Worm (Caenorhabditis elegans) whole organism, late embryonic: ENCODE results near the gene srw-121.

Source experiments
- C08G9.2 ChIP-seq: sonication (generic microtip); optimal IDR thresholded peaks from 2 replicates; lab custom pipeline; 2016; ENCODE audit warnings: mild to moderate bottlenecking, missing genetic modification characterization, moderate library complexity, missing compliant biosample characterization
- C38D4.7 ChIP-seq: fragments of 200-800 bp; sonication (Bioruptor generic); optimal IDR thresholded peaks from 2 replicates; lab custom pipeline; 2018; ENCODE audit warnings: mild to moderate bottlenecking, missing genetic modification characterization, moderate library complexity, missing compliant biosample characterization
- F13H6.1 ChIP-seq: sonication (generic microtip); optimal IDR thresholded peaks from 2 replicates; lab custom pipeline; 2016; ENCODE audit warnings: missing genetic modification characterization, missing compliant biosample characterization
- K09A11.1 ChIP-seq: sonication (generic microtip); optimal IDR thresholded peaks from 2 replicates; lab custom pipeline; 2017; ENCODE audit warnings: antibody characterized with exemption, mild to moderate bottlenecking, missing genetic modification characterization, missing compliant biosample characterization; ENCODE audit not compliant: insufficient read depth
- ahr-1 ChIP-seq: sonication (generic microtip); optimal IDR thresholded peaks from 2 replicates; lab custom pipeline; 2016; ENCODE audit warnings: missing genetic modification characterization, missing compliant biosample characterization
- ceh-14 ChIP-seq: sonication (generic microtip); optimal IDR thresholded peaks from 2 replicates; lab custom pipeline; 2016; ENCODE audit warnings: missing genotype, missing genetic modification characterization, missing compliant biosample characterization
- ceh-2 ChIP-seq: sonication (generic microtip); optimal IDR thresholded peaks from 2 replicates; lab custom pipeline; 2016; ENCODE audit warnings: missing genotype, missing genetic modification characterization, missing compliant biosample characterization
- ceh-22 ChIP-seq: sonication (generic microtip); optimal IDR thresholded peaks from 2 replicates; lab custom pipeline; 2017; ENCODE audit warnings: missing biosample characterization, missing genetic modification characterization
- ceh-24 ChIP-seq: sonication (generic microtip); optimal IDR thresholded peaks from 2 replicates; lab custom pipeline; 2016; ENCODE audit warnings: mild to moderate bottlenecking, missing genetic modification characterization, missing compliant biosample characterization
- ceh-30 ChIP-seq: fragments of 150-350 bp; optimal IDR thresholded peaks from 2 replicates; lab custom pipeline; 2014; ENCODE audit warnings: missing biosample characterization, missing genetic modification characterization
- ceh-45 ChIP-seq: fragments of 200-800 bp; sonication (Bioruptor generic); IDR thresholded peaks from 2 replicates; pipeline ENCODE4 v1.3.6; 2022; ENCODE audit warnings: missing genetic modification reagents, missing genetic modification characterization, missing compliant biosample characterization
- ceh-6 ChIP-seq: fragments of 200-800 bp; sonication (Bioruptor generic); optimal IDR thresholded peaks from 2 replicates; lab custom pipeline; 2018; ENCODE audit warnings: mild to moderate bottlenecking, missing genetic modification characterization, missing compliant biosample characterization
- che-1 ChIP-seq: sonication (generic microtip); optimal IDR thresholded peaks from 2 replicates; lab custom pipeline; 2016; ENCODE audit warnings: mild to moderate bottlenecking, missing genetic modification characterization, missing compliant biosample characterization
- dmd-4 ChIP-seq: sonication (generic microtip); optimal IDR thresholded peaks from 2 replicates; lab custom pipeline; 2016; ENCODE audit warnings: borderline replicate concordance, missing genetic modification characterization, missing compliant biosample characterization
- dve-1 ChIP-seq: sonication (generic microtip); optimal IDR thresholded peaks from 2 replicates; lab custom pipeline; 2017; ENCODE audit warnings: antibody characterized with exemption, mild to moderate bottlenecking, missing genetic modification characterization, missing compliant biosample characterization
- elt-2 ChIP-seq: sonication (generic microtip); optimal IDR thresholded peaks from 2 replicates; lab custom pipeline; 2016; ENCODE audit warnings: missing genetic modification reagents, missing genetic modification characterization, missing compliant biosample characterization
- fax-1 ChIP-seq: sonication (generic microtip); optimal IDR thresholded peaks from 2 replicates; lab custom pipeline; 2016; ENCODE audit warnings: missing genotype, missing genetic modification characterization, missing compliant biosample characterization
- fkh-10 ChIP-seq: fragments of 150-350 bp; optimal IDR thresholded peaks from 2 replicates; lab custom pipeline; 2014; ENCODE audit warnings: missing biosample characterization, missing genetic modification reagents, missing genetic modification characterization
- fkh-6 ChIP-seq: sonication (generic microtip); optimal IDR thresholded peaks from 2 replicates; lab custom pipeline; 2016; ENCODE audit warnings: missing genetic modification characterization, missing compliant biosample characterization
- gmeb-2 ChIP-seq: sonication (generic microtip); optimal IDR thresholded peaks from 2 replicates; lab custom pipeline; 2016; ENCODE audit warnings: missing genetic modification characterization, inconsistent platforms, missing compliant biosample characterization
- hlh-15 ChIP-seq: sonication (generic microtip); optimal IDR thresholded peaks from 2 replicates; lab custom pipeline; 2016; ENCODE audit warnings: missing genetic modification characterization, missing compliant biosample characterization
- hlh-30 ChIP-seq: sonication (generic microtip); optimal IDR thresholded peaks from 2 replicates; lab custom pipeline; 2017; ENCODE audit warnings: antibody characterized with exemption, missing genetic modification characterization, missing compliant biosample characterization; ENCODE audit not compliant: insufficient read depth
- hlh-6 ChIP-seq: sonication (generic microtip); optimal IDR thresholded peaks from 2 replicates; lab custom pipeline; 2016; ENCODE audit warnings: missing genotype, missing genetic modification characterization, missing compliant biosample characterization
- hlh-8 ChIP-seq: sonication (generic microtip); optimal IDR thresholded peaks from 2 replicates; lab custom pipeline; 2016; ENCODE audit warnings: missing genotype, missing genetic modification characterization, missing compliant biosample characterization
- lim-6 ChIP-seq: sonication (generic microtip); optimal IDR thresholded peaks from 2 replicates; lab custom pipeline; 2016; ENCODE audit warnings: missing genetic modification characterization, missing compliant biosample characterization
- madf-2 ChIP-seq: sonication (generic microtip); optimal IDR thresholded peaks from 2 replicates; lab custom pipeline; 2017; ENCODE audit warnings: missing genetic modification characterization, missing compliant biosample characterization
- mec-3 ChIP-seq: sonication (generic microtip); optimal IDR thresholded peaks from 2 replicates; lab custom pipeline; 2016; ENCODE audit warnings: borderline replicate concordance, missing genetic modification characterization, missing compliant biosample characterization
- nfya-1 ChIP-seq: sonication (generic microtip); optimal IDR thresholded peaks from 2 replicates; lab custom pipeline; 2017; ENCODE audit warnings: missing genetic modification characterization, mild to moderate bottlenecking, missing compliant biosample characterization, antibody characterized with exemption, moderate library complexity
- npax-4 ChIP-seq: sonication (generic microtip); optimal IDR thresholded peaks from 2 replicates; lab custom pipeline; 2016; ENCODE audit warnings: missing genetic modification characterization, missing compliant biosample characterization
- pag-3 ChIP-seq: sonication (generic microtip); optimal IDR thresholded peaks from 2 replicates; lab custom pipeline; 2016; ENCODE audit warnings: missing compliant biosample characterization, missing genetic modification characterization, borderline replicate concordance
- pat-9 ChIP-seq: fragments of 200-800 bp; sonication (Bioruptor generic); optimal IDR thresholded peaks from 2 replicates; lab custom pipeline; 2018; ENCODE audit warnings: mild to moderate bottlenecking, missing genetic modification characterization, moderate library complexity, missing compliant biosample characterization
- pax-1 ChIP-seq: fragments of 150-350 bp; optimal IDR thresholded peaks from 2 replicates; lab custom pipeline; 2014; ENCODE audit warnings: missing biosample characterization, missing genetic modification characterization
- pha-2 ChIP-seq: sonication (generic microtip); optimal IDR thresholded peaks from 2 replicates; lab custom pipeline; 2017; ENCODE audit warnings: mild to moderate bottlenecking, missing genetic modification characterization, missing compliant biosample characterization
- ref-2 ChIP-seq: sonication (generic microtip); optimal IDR thresholded peaks from 2 replicates; lab custom pipeline; 2016; ENCODE audit warnings: missing genetic modification characterization, missing compliant biosample characterization
- rnt-1 ChIP-seq: sonication (generic microtip); optimal IDR thresholded peaks from 2 replicates; lab custom pipeline; 2016; ENCODE audit warnings: missing genetic modification characterization, missing compliant biosample characterization
- sdc-2 ChIP-seq: sonication (generic microtip); optimal IDR thresholded peaks from 2 replicates; lab custom pipeline; 2016; ENCODE audit warnings: missing genotype, missing genetic modification characterization, missing compliant biosample characterization
- sox-2 ChIP-seq: fragments of 200-800 bp; sonication (Bioruptor generic); IDR thresholded peaks from 2 replicates; pipeline ENCODE4 v1.3.6; 2022; ENCODE audit warnings: missing genetic modification reagents, missing genetic modification characterization, missing compliant biosample characterization
- sox-4 ChIP-seq: sonication (generic microtip); optimal IDR thresholded peaks from 2 replicates; lab custom pipeline; 2017; ENCODE audit warnings: mild to moderate bottlenecking, missing genetic modification characterization, inconsistent platforms, missing compliant biosample characterization
- tbx-2 ChIP-seq: sonication (generic microtip); optimal IDR thresholded peaks from 2 replicates; lab custom pipeline; 2016; ENCODE audit warnings: missing genetic modification characterization, missing compliant biosample characterization
- unc-42 ChIP-seq: sonication (generic microtip); optimal IDR thresholded peaks from 2 replicates; lab custom pipeline; 2016; ENCODE audit warnings: missing genotype, missing genetic modification characterization, missing compliant biosample characterization
- unc-86 ChIP-seq: sonication (generic microtip); optimal IDR thresholded peaks from 2 replicates; lab custom pipeline; 2016; ENCODE audit warnings: missing genetic modification characterization, missing compliant biosample characterization
- zip-5 ChIP-seq: sonication (generic microtip); optimal IDR thresholded peaks from 2 replicates; lab custom pipeline; 2016; ENCODE audit warnings: missing genetic modification characterization, missing compliant biosample characterization
- ztf-16 ChIP-seq: sonication (generic microtip); optimal IDR thresholded peaks from 2 replicates; lab custom pipeline; 2017; ENCODE audit warnings: missing genetic modification characterization, missing compliant biosample characterization

Gene srw-121

DNA sequence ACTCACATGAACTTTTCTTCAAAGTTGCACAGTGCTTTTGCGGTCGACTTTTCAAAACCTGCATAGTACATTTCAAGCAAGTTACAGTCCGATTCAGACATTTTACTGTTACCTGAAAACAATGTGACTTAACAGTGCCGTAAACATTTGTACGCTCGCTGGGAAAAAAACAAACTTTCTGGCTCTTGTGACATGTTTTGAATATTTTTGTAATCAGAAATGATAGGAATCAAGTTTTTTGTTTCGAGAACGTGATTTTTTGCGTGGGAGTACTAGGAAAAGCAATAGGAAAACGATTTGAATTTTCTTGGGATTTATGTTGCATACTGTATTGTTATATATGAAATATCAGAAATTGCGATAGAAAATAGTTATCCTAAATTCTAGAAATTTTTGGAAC lies 4.7 kb upstream of the srw-121 start, which contains the start of gene srw-120:
srw-120 (minus strand) TSS at position 101 of the 400 bp plus-strand sequence.
- no peak for TF ChIP-seq che-1
- TF ChIP-seq unc-86 = no peak
- no peak for TF ChIP-seq C38D4.7 (GFP tag; lab: Kevin White, UChicago)
- no peak for TF ChIP-seq hlh-6 (tag; lab: Kevin White, UChicago)
- TF ChIP-seq zip-5 (tag; lab: Kevin White, UChicago) = no peak
- TF ChIP-seq fkh-6 (tag; lab: Kevin White, UChicago) = no peak
- no peak for TF ChIP-seq unc-42 (tag; lab: Kevin White, UChicago)
- no peak for TF ChIP-seq F13H6.1 (tag; lab: Kevin White, UChicago)
- TF ChIP-seq sdc-2 (tag; lab: Kevin White, UChicago) = no peak
- no peak for TF ChIP-seq rnt-1 (tag; lab: Kevin White, UChicago)
- no peak for TF ChIP-seq pat-9 (tag; lab: Kevin White, UChicago)
- no peak for TF ChIP-seq lim-6 (tag; lab: Kevin White, UChicago)
- TF ChIP-seq dmd-4 (tag; lab: Kevin White, UChicago) = no peak
- no peak for TF ChIP-seq ztf-16
- no peak for TF ChIP-seq madf-2 (tag; lab: Kevin White, UChicago)
- TF ChIP-seq pha-2 = no peak
- no peak for TF ChIP-seq gmeb-2 (tag; lab: Kevin White, UChicago)
- TF ChIP-seq fax-1 (tag; lab: Kevin White, UChicago) = no peak

DNA sequence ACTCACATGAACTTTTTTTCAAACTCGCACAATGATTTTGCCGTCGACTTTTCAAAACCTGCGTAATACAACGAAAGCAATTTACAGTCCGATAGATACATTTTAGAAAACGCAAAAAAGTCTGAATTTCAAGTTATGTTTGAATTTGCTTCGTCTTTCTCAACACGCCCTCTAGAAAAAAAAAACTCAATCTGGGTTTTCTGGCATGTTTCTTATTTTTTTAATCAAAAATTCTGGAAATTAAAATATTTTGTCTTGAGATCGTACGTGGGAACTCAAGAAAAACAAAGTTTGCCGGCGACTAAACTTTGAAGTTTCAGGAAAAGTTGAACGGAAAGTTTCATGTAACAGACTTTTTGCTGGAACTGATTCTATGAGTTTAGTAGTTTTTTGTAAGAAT lies 2.4 kb upstream of the srw-121 start, which contains the start of gene srw-115:
srw-115 (minus strand) TSS at position 101 of the 400 bp plus-strand sequence.
- no peak for TF ChIP-seq ahr-1 (tag; lab: Kevin White, UChicago)
- no peak for TF ChIP-seq ceh-6 (GFP tag; lab: Kevin White, UChicago)
- no peak for TF ChIP-seq ceh-30 (tag; lab: Kevin White, UChicago)
- no peak for TF ChIP-seq ceh-22 (tag; lab: Kevin White, UChicago)
- no peak for TF ChIP-seq elt-2
- no peak for TF ChIP-seq K09A11.1 (tag; lab: Kevin White, UChicago)
- TF ChIP-seq sox-4 (tag; lab: Kevin White, UChicago) = no peak
- TF ChIP-seq hlh-15 (tag; lab: Kevin White, UChicago) = no peak
- TF ChIP-seq nfya-1 = no peak
- no peak for TF ChIP-seq npax-4 (tag; lab: Kevin White, UChicago)
- TF ChIP-seq dve-1 (tag; lab: Kevin White, UChicago) = no peak
- no peak for TF ChIP-seq pag-3 (tag; lab: Kevin White, UChicago)
- TF ChIP-seq hlh-8 (tag; lab: Kevin White, UChicago) = no peak

DNA sequence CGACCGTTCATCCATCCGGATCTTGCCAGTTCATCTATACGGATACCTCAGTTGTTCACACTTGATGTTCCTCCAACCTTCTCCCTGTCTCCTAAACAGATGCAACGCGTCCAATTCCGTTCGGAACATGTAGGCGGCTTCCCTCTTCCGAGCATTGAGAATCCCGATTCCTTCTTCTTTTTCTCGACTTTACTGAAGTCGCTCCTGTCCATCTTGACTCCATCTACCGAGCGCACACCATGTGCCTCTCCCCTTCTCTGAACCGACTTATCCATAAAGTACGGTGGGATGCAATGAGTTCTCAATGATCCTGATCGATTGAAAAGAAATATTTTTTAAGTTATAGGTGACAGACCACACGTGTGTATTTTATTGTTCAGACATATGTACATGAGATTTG lies 675 bp upstream of the srw-121 start:
- TF ChIP-seq F13H6.1 (tag; lab: Kevin White, UChicago) = no peak
- no peak for TF ChIP-seq hlh-30 (tag; lab: Kevin White, UChicago)
- no peak for TF ChIP-seq fkh-10 (GFP tag; lab: Kevin White, UChicago)

DNA sequence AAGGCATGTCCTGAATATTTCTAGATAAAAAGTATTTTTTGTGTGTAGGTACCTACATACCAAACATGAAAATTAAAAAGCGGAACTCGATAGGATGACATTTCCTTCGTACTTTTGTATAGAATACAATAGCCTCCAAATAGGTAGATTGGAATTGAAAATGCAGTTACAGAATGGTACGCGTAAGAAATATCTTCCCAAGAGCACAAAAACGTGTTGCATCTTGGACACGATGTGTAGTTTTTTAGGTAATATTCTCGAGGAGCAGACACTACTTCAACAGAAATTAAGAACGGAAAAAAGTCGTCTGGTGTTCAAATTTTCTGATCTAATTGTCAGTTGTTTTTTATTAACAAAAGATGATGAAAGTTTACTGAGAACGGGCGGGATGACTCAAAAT lies 4.0 kb downstream of the srw-121 start, which contains the start of gene srh-85:
srh-85 (minus strand) TSS at position 101 of the 400 bp plus-strand sequence.
- TF ChIP-seq ceh-2 (tag; lab: Kevin White, UChicago) = no peak
- TF ChIP-seq ceh-22 (tag; lab: Kevin White, UChicago) = no peak
- no peak for TF ChIP-seq lim-6 (tag; lab: Kevin White, UChicago)
- no peak for TF ChIP-seq sox-2
- no peak for TF ChIP-seq ceh-14 (tag; lab: Kevin White, UChicago)
- no peak for TF ChIP-seq fax-1 (tag; lab: Kevin White, UChicago)
- no peak for TF ChIP-seq pax-1 (tag; lab: Kevin White, UChicago)
- no peak for TF ChIP-seq hlh-15 (tag; lab: Kevin White, UChicago)
- TF ChIP-seq mec-3 (tag; lab: Kevin White, UChicago) = no peak
- TF ChIP-seq ceh-45 (GFP tag; lab: Robert Waterston, UW) = no peak
- no peak for TF ChIP-seq C08G9.2 (tag; lab: Kevin White, UChicago)
- TF ChIP-seq tbx-2 = no peak
- no peak for TF ChIP-seq ceh-24 (tag; lab: Kevin White, UChicago)
- no peak for TF ChIP-seq ref-2 (tag; lab: Kevin White, UChicago)
